Fruit fly (Drosophila melanogaster) whole organism, embryonic: Measurements from ENCODE around the gene CG12766.

Experiments used
- Awh ChIP-seq: fragments of 200-800 bp; sonication (Bioruptor generic); IDR thresholded peaks from 2 replicates; pipeline ENCODE4, ENCODE4 v1.3.6; 2022; ENCODE audit warnings: missing biosample characterization, missing genetic modification characterization
- BtbVII ChIP-seq: fragments of 200-800 bp; sonication (Bioruptor generic); optimal IDR thresholded peaks from 3 replicates; lab custom pipeline; 2017; ENCODE audit warnings: missing biosample characterization, mild to moderate bottlenecking, missing genetic modification characterization
- Bteb2 ChIP-seq: fragments of 200-800 bp; sonication (Bioruptor generic); optimal IDR thresholded peaks from 2 replicates; lab custom pipeline; 2016; ENCODE audit warnings: missing biosample characterization, missing genetic modification characterization
- CG10147 ChIP-seq: fragments of 200-800 bp; sonication (Bioruptor generic); optimal IDR thresholded peaks from 2 replicates; lab custom pipeline; 2019; ENCODE audit warnings: missing biosample characterization, mild to moderate bottlenecking, missing genetic modification characterization, moderate library complexity
- CG1024 ChIP-seq: fragments of 200-800 bp; sonication (Bioruptor generic); IDR thresholded peaks from 2 replicates; pipeline ENCODE4 v1.3.6; 2022; ENCODE audit warnings: missing biosample characterization, missing genetic modification characterization
- CG10543 ChIP-seq: fragments of 200-800 bp; sonication (Bioruptor generic); optimal IDR thresholded peaks from 3 replicates; lab custom pipeline; 2017; ENCODE audit warnings: missing biosample characterization, mild to moderate bottlenecking, missing genetic modification characterization, moderate library complexity
- CG12104 ChIP-seq: fragments of 200-800 bp; sonication (Bioruptor generic); optimal IDR thresholded peaks from 3 replicates; lab custom pipeline; 2016; ENCODE audit warnings: missing biosample characterization, missing genetic modification characterization
- CG12155 ChIP-seq: fragments of 200-800 bp; sonication (Bioruptor generic); optimal IDR thresholded peaks from 3 replicates; lab custom pipeline; 2016; ENCODE audit warnings: missing biosample characterization, missing genetic modification characterization
- CG12219 ChIP-seq: fragments of 200-800 bp; sonication (Bioruptor generic); optimal IDR thresholded peaks from 3 replicates; lab custom pipeline; 2018; ENCODE audit warnings: missing biosample characterization, mild to moderate bottlenecking, missing genetic modification characterization
- CG13123 ChIP-seq: fragments of 200-800 bp; sonication (Bioruptor generic); optimal IDR thresholded peaks from 2 replicates; lab custom pipeline; 2016; ENCODE audit warnings: missing biosample characterization, missing genetic modification characterization
- CG14014 ChIP-seq: fragments of 200-800 bp; sonication (Bioruptor generic); IDR thresholded peaks from 2 replicates; pipeline ENCODE4 v1.3.6; 2022; ENCODE audit warnings: missing biosample characterization, missing genetic modification characterization
- CG14710 ChIP-seq: fragments of 200-800 bp; sonication (Bioruptor generic); optimal IDR thresholded peaks from 3 replicates; lab custom pipeline; 2019; ENCODE audit warnings: missing biosample characterization, mild to moderate bottlenecking, missing genetic modification characterization, moderate library complexity
- CG14965 ChIP-seq: fragments of 200-800 bp; sonication (Bioruptor generic); optimal IDR thresholded peaks from 2 replicates; lab custom pipeline; 2016; ENCODE audit warnings: missing biosample characterization, missing genetic modification characterization, borderline replicate concordance
- CG1529 ChIP-seq: fragments of 200-800 bp; sonication (Bioruptor generic); optimal IDR thresholded peaks from 3 replicates; lab custom pipeline; 2018; ENCODE audit warnings: missing biosample characterization, missing genetic modification characterization
- CG1602 ChIP-seq: fragments of 200-800 bp; sonication (Bioruptor generic); optimal IDR thresholded peaks from 3 replicates; lab custom pipeline; 2016; ENCODE audit warnings: missing biosample characterization, missing genetic modification characterization
- CG16813 ChIP-seq: fragments of 200-800 bp; sonication (Bioruptor generic); IDR thresholded peaks from 3 replicates; pipeline ENCODE4 v1.3.6; 2022; ENCODE audit warnings: missing biosample characterization, missing genetic modification characterization; ENCODE audit not compliant: partially characterized antibody
- CG2678 ChIP-seq: fragments of 200-800 bp; sonication (Bioruptor generic); optimal IDR thresholded peaks from 3 replicates; lab custom pipeline; 2019; ENCODE audit warnings: missing biosample characterization, mild to moderate bottlenecking, missing genetic modification characterization, moderate library complexity
- CG4707 ChIP-seq: fragments of 200-800 bp; sonication (Bioruptor generic); optimal IDR thresholded peaks from 2 replicates; lab custom pipeline; 2018; ENCODE audit warnings: missing biosample characterization, mild to moderate bottlenecking, missing genetic modification characterization, moderate library complexity
- CG4820 ChIP-seq: fragments of 200-800 bp; sonication (Bioruptor generic); optimal IDR thresholded peaks from 3 replicates; lab custom pipeline; 2016; ENCODE audit warnings: missing biosample characterization, missing genetic modification characterization
- CG8478 ChIP-seq: fragments of >200 bp; optimal IDR thresholded peaks from 2 replicates; lab custom pipeline; 2018
- CG9817 ChIP-seq: fragments of 200-800 bp; sonication (Bioruptor generic); optimal IDR thresholded peaks from 2 replicates; lab custom pipeline; 2018; ENCODE audit warnings: missing biosample characterization, mild to moderate bottlenecking, missing genetic modification characterization, moderate library complexity
- Dip3 ChIP-seq: fragments of 200-800 bp; sonication (Bioruptor generic); optimal IDR thresholded peaks from 3 replicates; lab custom pipeline; 2016; ENCODE audit warnings: missing biosample characterization, missing genetic modification characterization
- Dll ChIP-seq: fragments of 200-800 bp; sonication (Bioruptor generic); IDR thresholded peaks from 4 replicates; pipeline ENCODE4 v1.3.6; 2022; ENCODE audit warnings: missing biosample characterization, missing genetic modification characterization; ENCODE audit not compliant: partially characterized antibody
- Dref ChIP-seq: fragments of 200-800 bp; sonication (Bioruptor generic); IDR thresholded peaks from 2 replicates; pipeline ENCODE4 v1.3.6; 2022; ENCODE audit warnings: missing biosample characterization, missing genetic modification characterization
- Elba2 ChIP-seq: fragments of 200-800 bp; sonication (Bioruptor generic); optimal IDR thresholded peaks from 3 replicates; lab custom pipeline; 2016; ENCODE audit warnings: missing biosample characterization, missing genetic modification characterization
- Fer2 ChIP-seq: fragments of 200-800 bp; sonication (Bioruptor generic); optimal IDR thresholded peaks from 2 replicates; lab custom pipeline; 2018; ENCODE audit warnings: missing biosample characterization, mild to moderate bottlenecking, missing genetic modification characterization, moderate library complexity
- Hr3 ChIP-seq: fragments of 200-800 bp; sonication (Bioruptor generic); optimal IDR thresholded peaks from 3 replicates; lab custom pipeline; 2016; ENCODE audit warnings: missing biosample characterization, missing genetic modification characterization
- Hr39 ChIP-seq: fragments of >200 bp; optimal IDR thresholded peaks from 2 replicates; lab custom pipeline; 2017
- MBD-R2 ChIP-seq: fragments of 200-800 bp; sonication (Bioruptor generic); IDR thresholded peaks from 2 replicates; pipeline ENCODE4 v1.3.6; 2022; ENCODE audit warnings: missing biosample characterization, missing genetic modification characterization
- Mes4 ChIP-seq: fragments of 200-800 bp; sonication (Bioruptor generic); optimal IDR thresholded peaks from 2 replicates; lab custom pipeline; 2016; ENCODE audit warnings: missing biosample characterization, missing genetic modification characterization
- Opbp ChIP-seq: fragments of 200-800 bp; sonication (Bioruptor generic); IDR thresholded peaks from 3 replicates; pipeline ENCODE4 v1.3.6; 2022; ENCODE audit warnings: missing biosample characterization, missing genetic modification characterization; ENCODE audit not compliant: partially characterized antibody
- Six4 ChIP-seq: fragments of 200-800 bp; sonication (Bioruptor generic); optimal IDR thresholded peaks from 2 replicates; lab custom pipeline; 2016; ENCODE audit warnings: missing biosample characterization, missing genetic modification characterization
- Spps ChIP-seq: fragments of 200-800 bp; sonication (Bioruptor generic); optimal IDR thresholded peaks from 2 replicates; lab custom pipeline; 2018; ENCODE audit warnings: missing biosample characterization, mild to moderate bottlenecking, missing genetic modification characterization
- Xbp1 ChIP-seq: fragments of 200-800 bp; sonication (Bioruptor generic); optimal IDR thresholded peaks from 3 replicates; lab custom pipeline; 2016; ENCODE audit warnings: missing biosample characterization, mild to moderate bottlenecking, missing genetic modification characterization
- aop ChIP-seq: fragments of 200-800 bp; sonication (Bioruptor generic); IDR thresholded peaks from 2 replicates; pipeline ENCODE4 v1.3.6; 2022; ENCODE audit warnings: missing biosample characterization, missing genetic modification characterization
- cad ChIP-seq: fragments of >200 bp; optimal IDR thresholded peaks from 2 replicates; lab custom pipeline; 2017; ENCODE audit warnings: missing biosample characterization, missing genetic modification characterization
- crc ChIP-seq: fragments of 200-800 bp; sonication (Bioruptor generic); optimal IDR thresholded peaks from 2 replicates; lab custom pipeline; 2016; ENCODE audit warnings: missing biosample characterization, missing genetic modification characterization
- cwo ChIP-seq: fragments of 200-800 bp; sonication (Bioruptor generic); optimal IDR thresholded peaks from 3 replicates; lab custom pipeline; 2017; ENCODE audit warnings: missing biosample characterization, missing genetic modification characterization, mild to moderate bottlenecking, moderate library complexity, missing genetic modification reagents
- dan ChIP-seq: fragments of 200-800 bp; sonication (Bioruptor generic); IDR thresholded peaks from 2 replicates; pipeline ENCODE4 v1.3.6; 2022; ENCODE audit warnings: missing biosample characterization, missing genetic modification characterization
- danr ChIP-seq: fragments of 200-800 bp; sonication (Bioruptor generic); IDR thresholded peaks from 2 replicates; pipeline ENCODE4 v1.3.6; 2022; ENCODE audit warnings: missing biosample characterization, missing genetic modification characterization
- jing ChIP-seq: fragments of 200-800 bp; sonication (Bioruptor generic); optimal IDR thresholded peaks from 2 replicates; lab custom pipeline; 2018; ENCODE audit warnings: missing biosample characterization, mild to moderate bottlenecking, missing genetic modification characterization
- kah ChIP-seq: fragments of 200-800 bp; sonication (Bioruptor generic); optimal IDR thresholded peaks from 2 replicates; lab custom pipeline; 2018; ENCODE audit warnings: missing biosample characterization, mild to moderate bottlenecking, missing genetic modification characterization
- mam ChIP-seq: fragments of 200-800 bp; sonication (Bioruptor generic); optimal IDR thresholded peaks from 3 replicates; lab custom pipeline; 2016; ENCODE audit warnings: missing biosample characterization, missing genetic modification characterization
- nmo ChIP-seq: fragments of 200-800 bp; sonication (Bioruptor generic); optimal IDR thresholded peaks from 2 replicates; lab custom pipeline; 2018; ENCODE audit warnings: missing biosample characterization, mild to moderate bottlenecking, missing genetic modification characterization, moderate library complexity
- pita ChIP-seq: fragments of 200-800 bp; sonication (Bioruptor generic); optimal IDR thresholded peaks from 2 replicates; lab custom pipeline; 2017; ENCODE audit warnings: missing biosample characterization, mild to moderate bottlenecking, missing genetic modification characterization
- psq ChIP-seq: fragments of 200-800 bp; sonication (Bioruptor generic); optimal IDR thresholded peaks from 2 replicates; lab custom pipeline; 2017; ENCODE audit warnings: missing biosample characterization, missing genetic modification characterization
- ro ChIP-seq: fragments of 200-800 bp; sonication (Bioruptor generic); IDR thresholded peaks from 2 replicates; pipeline ENCODE4 v1.3.6; 2022; ENCODE audit warnings: missing biosample characterization, missing genetic modification characterization
- sim ChIP-seq: fragments of 200-800 bp; sonication (Bioruptor generic); IDR thresholded peaks from 2 replicates; pipeline ENCODE4 v1.3.6; 2022; ENCODE audit warnings: missing biosample characterization, missing genetic modification characterization
- ttk ChIP-seq: fragments of 200-800 bp; sonication (Bioruptor generic); IDR thresholded peaks from 2 replicates; pipeline ENCODE4 v2.1.2; 2022; ENCODE audit warnings: missing biosample characterization, missing genetic modification characterization
- tx ChIP-seq: fragments of 200-800 bp; sonication (Bioruptor generic); optimal IDR thresholded peaks from 2 replicates; lab custom pipeline; 2016; ENCODE audit warnings: missing biosample characterization, missing genetic modification characterization
- zfh1 ChIP-seq: fragments of 200-800 bp; sonication (Bioruptor generic); IDR thresholded peaks from 3 replicates; pipeline ENCODE4 v1.3.6; 2022; ENCODE audit warnings: missing biosample characterization, missing genetic modification characterization

The CG12766 gene

DNA sequence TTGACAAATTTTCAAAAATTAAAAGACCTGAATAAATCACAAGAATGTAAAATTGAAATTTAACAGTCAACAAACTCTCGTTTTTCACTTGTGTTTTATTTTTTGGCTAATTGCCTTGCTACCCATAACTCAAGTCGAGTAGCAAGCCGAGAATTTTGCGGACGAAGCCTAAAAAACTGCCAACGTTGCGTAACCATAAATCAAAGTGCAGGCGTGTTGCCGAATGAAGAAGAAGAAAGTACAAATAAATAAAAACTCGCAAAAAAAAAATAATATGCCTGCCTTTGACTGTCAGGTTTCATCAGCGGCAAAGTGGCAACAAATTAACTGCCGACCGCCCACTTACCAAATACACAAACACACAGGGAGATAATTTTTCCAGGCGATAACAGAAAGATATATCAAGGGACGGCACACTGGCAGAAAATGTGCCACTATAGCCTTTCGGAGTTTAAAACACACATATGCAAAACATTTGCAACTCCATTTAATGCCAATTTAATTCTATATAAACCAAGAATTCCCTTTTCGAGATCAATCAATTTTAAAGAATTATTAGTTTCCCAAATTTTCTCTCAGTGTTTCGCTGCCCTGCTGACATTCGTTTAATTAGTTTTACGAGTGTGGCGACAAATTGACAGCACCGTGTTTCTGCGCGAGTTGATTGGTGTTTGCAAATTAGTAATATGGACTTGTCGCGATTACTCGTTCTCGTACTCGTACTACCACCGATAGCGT, 11.6 kb downstream of the CG12766 start (continued):
- TF ChIP-seq mam (peak; percentile 95), crc (GFP tag; lab: Kevin White, UChicago) (peak; percentile 82), MBD-R2 (GFP tag; lab: Robert Waterston, UW) (peak; percentile 83; the same call in 1 of the 2 replicates), CG1024 (GFP tag; lab: Robert Waterston, UW) (peak; percentile 40; the same call in 1 of the 2 replicates), CG8478 (lab: Kevin White, UChicago) (no peak), CG14014 (peak; percentile 94), ro (GFP tag; lab: Robert Waterston, UW) (peak; percentile 40), Six4 (GFP tag; lab: Kevin White, UChicago) (peak; percentile 55), CG4707 (peak; percentile 20), CG14710 (tag; lab: Kevin White, UChicago) (no peak), aop (no peak), CG10543 (GFP tag; lab: Kevin White, UChicago) (peak; percentile 88), Dip3 (GFP tag; lab: Kevin White, UChicago) (peak; percentile 89), Mes4 (GFP tag; lab: Kevin White, UChicago) (peak; percentile 78), cwo (GFP tag; lab: Kevin White, UChicago) (peak; percentile 89), ttk (peak; percentile 75), Fer2 (tag; lab: Kevin White, UChicago) (peak; percentile 83), nmo (GFP tag; lab: Kevin White, UChicago) (peak; percentile 82), Xbp1 (GFP tag; lab: Kevin White, UChicago) (peak; percentile 86), BtbVII (peak; percentile 89), sim (GFP tag; lab: Robert Waterston, UW) (no peak; the same call in 1 of the 2 replicates), CG1602 (GFP tag; lab: Kevin White, UChicago) (peak; percentile 72), Dref (no peak), pita (GFP tag; lab: Kevin White, UChicago) (no peak), kah (GFP tag; lab: Kevin White, UChicago) (peak; percentile 50), Bteb2 (GFP tag; lab: Kevin White, UChicago) (peak; percentile 84), CG12104 (GFP tag; lab: Kevin White, UChicago) (peak; percentile 76), cad (GFP tag; lab: Kevin White, UChicago) (no peak), jing (peak; percentile 66), CG12219 (peak; percentile 86), CG9817 (peak; percentile 90), Opbp (no peak), Dll (no peak), CG4820 (peak; percentile 72), danr (GFP tag; lab: Robert Waterston, UW) (peak; percentile 77), psq (GFP tag; lab: Kevin White, UChicago) (peak; percentile 38), CG12155 (GFP tag; lab: Kevin White, UChicago) (peak; percentile 88), CG16813 (GFP tag; lab: Robert Waterston, UW) (no peak), CG2678 (tag; lab: Kevin White, UChicago) (peak; percentile 94), zfh1 (GFP tag; lab: Robert Waterston, UW) (peak; percentile 71; the same call in 2 of the 3 replicates), CG13123 (GFP tag; lab: Kevin White, UChicago) (peak; percentile 72), CG14965 (GFP tag; lab: Kevin White, UChicago) (peak; percentile 57), CG1529 (peak; percentile 56), Elba2 (no peak), Awh (GFP tag; lab: Robert Waterston, UW) (peak; percentile 70), tx (GFP tag; lab: Kevin White, UChicago) (peak; percentile 87), CG10147 (peak; percentile 83), Spps (tag; lab: Kevin White, UChicago) (no peak), dan (no peak), Hr3 (GFP tag; lab: Kevin White, UChicago) (peak; percentile 78), Hr39 (no peak)
